Fruit fly (Drosophila melanogaster) whole organism, wandering third instar larva: ENCODE measurements around the gene CG15249.

Experiments
- Abd-B ChIP-seq: fragments of >200 bp; optimal IDR thresholded peaks from 2 replicates; lab custom pipeline; 2017; ENCODE audit warnings: missing biosample characterization, missing genetic modification characterization
- CG32264 ChIP-seq: fragments of 200-800 bp; sonication (Bioruptor generic); optimal IDR thresholded peaks from 2 replicates; lab custom pipeline; 2016; ENCODE audit warnings: missing biosample characterization, missing genetic modification characterization
- CG9705 ChIP-seq: fragments of 200-800 bp; sonication (Bioruptor generic); optimal IDR thresholded peaks from 2 replicates; lab custom pipeline; 2018; ENCODE audit warnings: missing biosample characterization, mild to moderate bottlenecking, missing genetic modification characterization
- CrebA ChIP-seq: fragments of 200-800 bp; sonication (Bioruptor generic); optimal IDR thresholded peaks from 2 replicates; lab custom pipeline; 2016; ENCODE audit warnings: missing biosample characterization, mild to moderate bottlenecking, missing genetic modification characterization, borderline replicate concordance
- Dfd ChIP-seq: fragments of >200 bp; optimal IDR thresholded peaks from 2 replicates; lab custom pipeline; 2017; ENCODE audit warnings: missing biosample characterization, missing genetic modification characterization
- Dif ChIP-seq: fragments of 200-275, 200-300 bp; sonication (Bioruptor generic); optimal IDR thresholded peaks from 2 replicates; lab custom pipeline; 2018; ENCODE audit warnings: missing biosample characterization, missing genetic modification characterization; ENCODE audit not compliant: partially characterized antibody
- GATAd ChIP-seq: sonication (Bioruptor generic); optimal IDR thresholded peaks from 2 replicates; lab custom pipeline; 2016; ENCODE audit warnings: missing biosample characterization, missing genetic modification characterization
- HLH106 ChIP-seq: fragments of 200-800 bp; optimal IDR thresholded peaks from 3 replicates; lab custom pipeline; 2019; ENCODE audit warnings: missing biosample characterization, mild to moderate bottlenecking, missing genetic modification characterization, moderate library complexity
- Hnf4 ChIP-seq: fragments of 200-800 bp; sonication (Bioruptor generic); optimal IDR thresholded peaks from 2 replicates; lab custom pipeline; 2016; ENCODE audit warnings: missing biosample characterization, mild to moderate bottlenecking, missing genetic modification characterization
- Hr78 ChIP-seq: fragments of >200 bp; optimal IDR thresholded peaks from 2 replicates; lab custom pipeline; 2017; ENCODE audit warnings: missing biosample characterization, missing genetic modification characterization
- Hr83 ChIP-seq: fragments of 200-300 bp; sonication (Bioruptor generic); optimal IDR thresholded peaks from 2 replicates; lab custom pipeline; 2016; ENCODE audit warnings: missing biosample characterization, mild to moderate bottlenecking, missing genetic modification characterization, moderate library complexity; ENCODE audit not compliant: poor library complexity, severe bottlenecking
- Jra ChIP-seq: sonication (Bioruptor generic); optimal IDR thresholded peaks from 2 replicates; lab custom pipeline; 2016; ENCODE audit warnings: missing biosample characterization, missing genetic modification characterization
- Mio ChIP-seq: sonication (Bioruptor generic); optimal IDR thresholded peaks from 2 replicates; lab custom pipeline; 2016; ENCODE audit warnings: missing biosample characterization, missing genetic modification characterization
- Myc ChIP-seq: fragments of >200 bp; optimal IDR thresholded peaks from 2 replicates; lab custom pipeline; 2017
- N ChIP-seq: fragments of >200 bp; optimal IDR thresholded peaks from 2 replicates; lab custom pipeline; 2018; ENCODE audit warnings: missing biosample characterization, missing external identifiers, missing genetic modification characterization
- OdsH ChIP-seq: fragments of 200-800 bp; sonication (Bioruptor generic); optimal IDR thresholded peaks from 2 replicates; lab custom pipeline; 2016; ENCODE audit warnings: missing biosample characterization, mild to moderate bottlenecking, missing genetic modification characterization
- Sp1 ChIP-seq: fragments of 200-800 bp; sonication (Bioruptor generic); optimal IDR thresholded peaks from 3 replicates; lab custom pipeline; 2019; ENCODE audit warnings: missing biosample characterization, mild to moderate bottlenecking, missing genetic modification characterization, moderate library complexity
- Vsx2 ChIP-seq: fragments of 200-300, 225-300 bp; sonication (Bioruptor generic); optimal IDR thresholded peaks from 2 replicates; lab custom pipeline; 2018; ENCODE audit warnings: missing biosample characterization, missing genetic modification characterization; ENCODE audit not compliant: partially characterized antibody
- br ChIP-seq: fragments of 200-800 bp; sonication (Bioruptor generic); optimal IDR thresholded peaks from 2 replicates; lab custom pipeline; 2016; ENCODE audit warnings: missing biosample characterization, missing genetic modification characterization
- brk ChIP-seq: fragments of 200-800 bp; sonication (Bioruptor generic); optimal IDR thresholded peaks from 2 replicates; lab custom pipeline; 2016; ENCODE audit warnings: missing biosample characterization, mild to moderate bottlenecking, missing genetic modification characterization
- dl ChIP-seq, 2 experiments: fragments of 175-275, 200-275 bp in 1 of 2; fragments of 200-275 bp in 1 of 2; sonication (Bioruptor generic); optimal IDR thresholded peaks; lab custom pipeline; 2018; ENCODE audit warnings: mild to moderate bottlenecking in 2 of 2, missing biosample characterization in 2 of 2, missing genetic modification characterization in 2 of 2, moderate library complexity in 2 of 2; ENCODE audit not compliant: partially characterized antibody in 2 of 2, insufficient read depth in 1 of 2
- dmrt93B ChIP-seq: fragments of 200-800 bp; sonication (Bioruptor generic); optimal IDR thresholded peaks from 2 replicates; lab custom pipeline; 2018; ENCODE audit warnings: missing biosample characterization, mild to moderate bottlenecking, missing genetic modification characterization
- dsf ChIP-seq: sonication (Bioruptor generic); optimal IDR thresholded peaks from 2 replicates; lab custom pipeline; 2016; ENCODE audit warnings: missing biosample characterization, missing genetic modification characterization, borderline replicate concordance
- ey ChIP-seq: fragments of 200-800 bp; sonication (Bioruptor generic); optimal IDR thresholded peaks from 2 replicates; lab custom pipeline; 2016; ENCODE audit warnings: missing biosample characterization, missing genetic modification characterization
- foxo ChIP-seq, 2 experiments: fragments of 200-800 bp; sonication (Bioruptor generic); optimal IDR thresholded peaks; 2 replicates in 1 of 2; 3 replicates in 1 of 2; lab custom pipeline; 2016 to 2017; ENCODE audit warnings: missing biosample characterization in 2 of 2, missing genetic modification characterization in 2 of 2
- fru ChIP-seq: fragments of 200-800 bp; sonication (Bioruptor generic); optimal IDR thresholded peaks from 3 replicates; lab custom pipeline; 2016; ENCODE audit warnings: missing biosample characterization, mild to moderate bottlenecking, missing genetic modification characterization
- h ChIP-seq: fragments of 200-800 bp; sonication (Bioruptor generic); optimal IDR thresholded peaks from 3 replicates; lab custom pipeline; 2016; ENCODE audit warnings: missing biosample characterization, mild to moderate bottlenecking, missing genetic modification characterization
- jim ChIP-seq: fragments of 175-275, 200-325 bp; sonication (Bioruptor generic); optimal IDR thresholded peaks from 2 replicates; lab custom pipeline; 2016; ENCODE audit warnings: missing biosample characterization, mild to moderate bottlenecking, missing genetic modification characterization
- lola ChIP-seq: fragments of >200 bp; optimal IDR thresholded peaks from 2 replicates; lab custom pipeline; 2017; ENCODE audit warnings: missing biosample characterization, missing genetic modification characterization
- pan ChIP-seq: fragments of >200 bp; optimal IDR thresholded peaks from 2 replicates; lab custom pipeline; 2017
- psq ChIP-seq: fragments of 200-800 bp; sonication (Bioruptor generic); optimal IDR thresholded peaks from 3 replicates; lab custom pipeline; 2017; ENCODE audit warnings: missing biosample characterization, mild to moderate bottlenecking, missing genetic modification characterization, moderate library complexity
- rgr ChIP-seq: fragments of 200-800 bp; sonication (Bioruptor generic); optimal IDR thresholded peaks from 3 replicates; lab custom pipeline; 2016; ENCODE audit warnings: missing biosample characterization, mild to moderate bottlenecking, missing genetic modification characterization
- sage ChIP-seq: fragments of 200-800 bp; sonication (Bioruptor generic); optimal IDR thresholded peaks from 2 replicates; lab custom pipeline; 2016; ENCODE audit warnings: missing biosample characterization, mild to moderate bottlenecking, missing genetic modification characterization
- sv ChIP-seq: fragments of 200-800 bp; sonication (Bioruptor generic); optimal IDR thresholded peaks from 3 replicates; lab custom pipeline; 2016; ENCODE audit warnings: missing biosample characterization, missing genetic modification characterization
- tai ChIP-seq: sonication (Bioruptor generic); optimal IDR thresholded peaks from 2 replicates; lab custom pipeline; 2016; ENCODE audit warnings: missing biosample characterization, missing genetic modification characterization
- usp ChIP-seq: fragments of >200 bp; optimal IDR thresholded peaks from 2 replicates; lab custom pipeline; 2017; ENCODE audit warnings: missing biosample characterization, missing genetic modification characterization
- woc ChIP-seq: sonication (Bioruptor generic); optimal IDR thresholded peaks from 2 replicates; lab custom pipeline; 2016; ENCODE audit warnings: missing biosample characterization, mild to moderate bottlenecking, missing genetic modification characterization

CG15249 gene

DNA sequence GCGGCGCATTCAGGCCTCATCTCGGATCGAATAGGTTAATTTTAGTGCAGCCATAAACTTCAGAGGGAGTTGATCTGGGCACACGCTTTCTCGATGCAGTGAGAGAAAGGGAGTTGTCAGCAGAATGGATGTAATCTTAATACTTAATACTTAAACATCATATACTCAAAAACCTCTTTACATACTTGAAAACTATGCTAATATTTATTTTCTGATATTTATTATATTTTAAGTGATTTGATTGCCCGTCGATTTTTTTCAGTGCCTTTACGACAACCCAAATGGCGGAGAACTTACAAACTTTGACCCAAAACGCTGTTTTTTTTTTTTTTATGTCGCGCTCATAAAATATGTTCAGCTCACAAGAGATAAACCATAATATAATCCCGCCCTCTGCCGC lies 12.4 kb upstream of the CG15249 start:
- TF ChIP-seq brk (GFP tag; lab: Kevin White, UChicago) (no peak), usp (GFP tag; lab: Kevin White, UChicago) (no peak), Hr83 (GFP tag; lab: Kevin White, UChicago) (no peak), CG9705 (GFP tag; lab: Kevin White, UChicago) (no peak)

DNA sequence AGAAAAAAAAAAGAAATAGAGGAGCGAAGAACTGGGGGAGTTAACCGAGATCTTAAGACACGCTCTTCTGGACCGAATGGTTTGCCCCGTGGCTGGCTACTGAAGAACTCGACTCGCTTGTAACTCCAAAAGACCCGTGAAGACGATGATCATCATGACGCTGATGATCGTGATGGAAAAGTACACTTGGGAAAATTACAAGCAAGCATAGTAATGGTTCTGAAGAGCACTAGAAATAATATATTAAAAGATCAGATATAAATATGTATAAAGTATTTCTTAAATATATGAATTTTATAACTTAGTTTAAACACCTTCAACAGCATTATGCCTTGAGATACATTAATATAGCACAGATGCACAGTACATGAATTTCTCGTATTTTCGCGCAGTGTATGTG lies 11.6 kb upstream of the CG15249 start, which contains the start of gene CG1986:
Gene CG1986 (minus strand): TSS at position 101 of the 400 bp plus-strand sequence.
- TF ChIP-seq usp (GFP tag; lab: Kevin White, UChicago), result no peak
- no peak for TF ChIP-seq OdsH (GFP tag; lab: Kevin White, UChicago)

DNA sequence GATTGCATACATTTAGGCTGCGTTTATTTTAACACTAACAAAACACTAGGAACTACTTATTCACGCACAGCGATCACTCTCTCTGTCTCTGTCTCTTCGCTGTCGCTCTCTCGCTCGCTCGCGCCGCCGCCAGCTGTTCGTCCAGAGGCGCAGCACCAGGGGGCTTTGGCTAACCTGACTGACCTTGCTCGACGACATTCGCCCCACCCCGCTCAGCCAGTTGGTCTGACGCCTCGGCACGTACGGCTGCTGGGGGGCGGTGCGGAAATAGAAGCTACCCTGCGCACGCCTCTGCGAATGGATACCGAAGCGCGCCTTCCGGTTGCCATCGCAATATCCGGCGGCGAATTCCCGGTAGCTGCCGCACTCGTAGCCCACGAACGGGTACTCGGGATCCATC lies 10.0 kb upstream of the CG15249 start:
- no peak for TF ChIP-seq OdsH (GFP tag; lab: Kevin White, UChicago)
- TF ChIP-seq CG32264, result no peak
- TF ChIP-seq CG9705 (GFP tag; lab: Kevin White, UChicago), result no peak
- TF ChIP-seq Hr83 (GFP tag; lab: Kevin White, UChicago), result no peak
- no peak for TF ChIP-seq Dfd (GFP tag; lab: Kevin White, UChicago)
- TF ChIP-seq woc, result no peak
- no peak for TF ChIP-seq Hr78 (GFP tag; lab: Kevin White, UChicago)
- TF ChIP-seq CrebA (GFP tag; lab: Kevin White, UChicago), result no peak
- TF ChIP-seq tai (GFP tag; lab: Kevin White, UChicago), result no peak
- no peak for TF ChIP-seq psq (GFP tag; lab: Kevin White, UChicago)
- TF ChIP-seq Abd-B (GFP tag; lab: Kevin White, UChicago), result no peak
- no peak for TF ChIP-seq Myc
- TF ChIP-seq Sp1 (GFP tag; lab: Kevin White, UChicago), result no peak
- TF ChIP-seq brk (GFP tag; lab: Kevin White, UChicago), result no peak
- TF ChIP-seq Dif (GFP tag; lab: Kevin White, UChicago), result no peak
- TF ChIP-seq sage, result no peak
- no peak for TF ChIP-seq Jra (GFP tag; lab: Kevin White, UChicago)

DNA sequence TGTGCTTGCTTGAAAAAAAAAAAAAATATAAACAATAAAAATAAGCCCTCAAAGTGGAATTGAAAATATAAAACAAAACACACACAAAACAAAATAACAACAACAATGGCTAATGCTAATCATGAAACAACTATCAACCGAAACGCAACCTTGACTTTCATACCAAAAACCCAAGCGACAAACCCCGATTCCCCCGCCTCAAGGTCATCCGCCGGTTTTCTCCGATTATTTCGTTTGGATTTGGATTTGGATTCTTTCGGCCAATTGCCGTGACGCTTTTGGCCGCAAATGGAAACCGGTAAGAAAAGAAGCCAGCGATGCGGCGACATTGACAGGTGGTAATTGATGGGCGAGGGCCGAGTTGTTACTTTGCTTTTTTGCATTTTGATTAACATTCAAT lies 1.8 kb downstream of the CG15249 start:
- TF ChIP-seq Myc (no peak), Mio (GFP tag; lab: Kevin White, UChicago) (no peak), dl (GFP tag; optimal IDR thresholded peaks at IDR 0.05; lab: Kevin White, UChicago; ENCODE audit: insufficient read depth in 1 of 2, partially characterized antibody in 2 of 2) (no peak), fru (GFP tag; lab: Kevin White, UChicago) (no peak), dsf (GFP tag; lab: Kevin White, UChicago) (no peak), rgr (no peak), brk (GFP tag; lab: Kevin White, UChicago) (no peak), CG32264 (no peak), psq (GFP tag; lab: Kevin White, UChicago) (no peak), Jra (GFP tag; lab: Kevin White, UChicago) (no peak), HLH106 (no peak)

DNA sequence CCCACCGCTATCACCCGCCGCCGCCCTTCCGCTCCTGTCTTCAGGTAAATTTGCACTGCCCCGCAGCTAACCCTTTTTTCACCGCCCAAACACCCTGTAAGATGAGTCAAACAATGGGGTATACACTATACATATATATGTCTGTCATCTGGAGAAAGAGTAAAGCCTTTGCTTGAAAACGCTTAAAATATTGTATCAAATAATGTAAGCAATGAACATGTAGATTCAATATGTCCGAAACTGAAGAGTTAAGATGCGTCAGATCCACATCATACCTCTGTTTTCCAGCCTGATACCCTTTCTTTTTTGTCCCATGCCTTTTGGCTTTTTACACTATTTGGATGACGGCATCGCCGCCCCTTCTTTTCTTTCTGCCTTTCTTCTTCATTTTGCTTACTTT lies 6.6 kb downstream of the CG15249 start:
- peak; percentile 62 for TF ChIP-seq ey (GFP tag; lab: Kevin White, UChicago)
- TF ChIP-seq brk (GFP tag; lab: Kevin White, UChicago), result no peak
- TF ChIP-seq lola, result no peak
- TF ChIP-seq CG32264, result no peak
- TF ChIP-seq usp (GFP tag; lab: Kevin White, UChicago), result no peak
- TF ChIP-seq dsf (GFP tag; lab: Kevin White, UChicago), result no peak
- peak; percentile 74 for TF ChIP-seq h (GFP tag; lab: Kevin White, UChicago)
- no peak for TF ChIP-seq pan (lab: Kevin White, UChicago)
- TF ChIP-seq fru (GFP tag; lab: Kevin White, UChicago), result peak; percentile 62
- TF ChIP-seq jim (GFP tag; lab: Kevin White, UChicago), result no peak
- TF ChIP-seq HLH106, result peak; percentile 66
- TF ChIP-seq Dif (GFP tag; lab: Kevin White, UChicago), result no peak
- TF ChIP-seq Jra (GFP tag; lab: Kevin White, UChicago), result no peak
- no peak for TF ChIP-seq sv (GFP tag; lab: Kevin White, UChicago)
- peak; percentile 41 for TF ChIP-seq br (GFP tag; lab: Kevin White, UChicago)
- TF ChIP-seq OdsH (GFP tag; lab: Kevin White, UChicago), result peak; percentile 55
- peak; percentile 27 for TF ChIP-seq woc
- peak in 1 of 2 experiments; percentile 68 for TF ChIP-seq foxo (GFP tag; optimal IDR thresholded peaks at IDR 0.05; lab: Kevin White, UChicago)
- no peak for TF ChIP-seq N
- no peak for TF ChIP-seq GATAd
- no peak for TF ChIP-seq CrebA (GFP tag; lab: Kevin White, UChicago)
- TF ChIP-seq Hr83 (GFP tag; lab: Kevin White, UChicago), result no peak
- TF ChIP-seq sage, result no peak
- TF ChIP-seq dmrt93B (GFP tag; lab: Kevin White, UChicago), result peak; percentile 1
- TF ChIP-seq Myc, result no peak
- no peak for TF ChIP-seq Mio (GFP tag; lab: Kevin White, UChicago)
- TF ChIP-seq Hr78 (GFP tag; lab: Kevin White, UChicago), result no peak
- TF ChIP-seq dl (GFP tag; optimal IDR thresholded peaks at IDR 0.05; lab: Kevin White, UChicago; ENCODE audit: insufficient read depth in 1 of 2, partially characterized antibody in 2 of 2), result no peak
- peak; percentile 57 for TF ChIP-seq Hnf4 (GFP tag; lab: Kevin White, UChicago)
- no peak for TF ChIP-seq Vsx2 (GFP tag; lab: Kevin White, UChicago)
- peak; percentile 61 for TF ChIP-seq Sp1 (GFP tag; lab: Kevin White, UChicago)
- no peak for TF ChIP-seq Dfd (GFP tag; lab: Kevin White, UChicago)
- peak; percentile 57 for TF ChIP-seq psq (GFP tag; lab: Kevin White, UChicago)
- peak; percentile 4 for TF ChIP-seq tai (GFP tag; lab: Kevin White, UChicago)
- TF ChIP-seq Abd-B (GFP tag; lab: Kevin White, UChicago), result no peak
- no peak for TF ChIP-seq CG9705 (GFP tag; lab: Kevin White, UChicago)
